Fruit fly (Drosophila melanogaster) whole organism, embryonic: ENCODE measurements around the gene CG13894.

ENCODE experiments used
- Aef1 ChIP-seq: fragments of 200-800 bp; sonication (Bioruptor generic); IDR thresholded peaks from 3 replicates; pipeline ENCODE4 v1.3.6; 2022; ENCODE audit warnings: missing biosample characterization, missing genetic modification characterization
- CG12071 ChIP-seq: fragments of 200-800 bp; sonication (Bioruptor generic); optimal IDR thresholded peaks from 3 replicates; lab custom pipeline; 2018; ENCODE audit warnings: missing biosample characterization, mild to moderate bottlenecking, missing genetic modification characterization
- CG12744 ChIP-seq: fragments of 200-800 bp; sonication (Bioruptor generic); optimal IDR thresholded peaks from 2 replicates; lab custom pipeline; 2016; ENCODE audit warnings: missing biosample characterization, missing genetic modification characterization
- CG13296 ChIP-seq: fragments of 200-800 bp; sonication (Bioruptor generic); optimal IDR thresholded peaks from 3 replicates; lab custom pipeline; 2018; ENCODE audit warnings: missing biosample characterization, mild to moderate bottlenecking, missing genetic modification characterization
- CG1529 ChIP-seq: fragments of 200-800 bp; sonication (Bioruptor generic); optimal IDR thresholded peaks from 3 replicates; lab custom pipeline; 2018; ENCODE audit warnings: missing biosample characterization, missing genetic modification characterization
- CG17328 ChIP-seq: fragments of 200-800 bp; sonication (Bioruptor generic); IDR thresholded peaks from 2 replicates; pipeline ENCODE4 v1.3.6; 2022; ENCODE audit warnings: missing biosample characterization, missing genetic modification characterization
- CG17568 ChIP-seq: fragments of 200-800 bp; sonication (Bioruptor generic); optimal IDR thresholded peaks from 2 replicates; lab custom pipeline; 2018; ENCODE audit warnings: missing biosample characterization, mild to moderate bottlenecking, missing genetic modification characterization, moderate library complexity
- CG18262 ChIP-seq: fragments of 200-800 bp; optimal IDR thresholded peaks from 3 replicates; lab custom pipeline; 2019; ENCODE audit warnings: missing biosample characterization, mild to moderate bottlenecking, missing genetic modification characterization, moderate library complexity
- CG2120 ChIP-seq: fragments of 200-800 bp; sonication (Bioruptor generic); optimal IDR thresholded peaks from 3 replicates; lab custom pipeline; 2016; ENCODE audit warnings: missing biosample characterization, missing genetic modification characterization
- CG30020 ChIP-seq: fragments of 200-800 bp; optimal IDR thresholded peaks from 2 replicates; lab custom pipeline; 2019; ENCODE audit warnings: missing biosample characterization, mild to moderate bottlenecking, missing genetic modification characterization, moderate library complexity
- CG31365 ChIP-seq: fragments of 200-800 bp; sonication (Bioruptor generic); optimal IDR thresholded peaks from 2 replicates; lab custom pipeline; 2018; ENCODE audit warnings: missing biosample characterization, mild to moderate bottlenecking, missing genetic modification characterization
- CG4424 ChIP-seq: fragments of 200-800 bp; sonication (Bioruptor generic); optimal IDR thresholded peaks from 3 replicates; lab custom pipeline; 2016; ENCODE audit warnings: missing biosample characterization, missing genetic modification characterization
- CG5953 ChIP-seq: fragments of 200-800 bp; sonication (Bioruptor generic); IDR thresholded peaks from 2 replicates; pipeline ENCODE4 v1.3.6; 2022; ENCODE audit warnings: missing biosample characterization, missing genetic modification characterization
- CG7556 ChIP-seq: fragments of 200-800 bp; sonication (Bioruptor generic); optimal IDR thresholded peaks from 2 replicates; lab custom pipeline; 2017; ENCODE audit warnings: missing biosample characterization, mild to moderate bottlenecking, missing genetic modification characterization
- CG7928 ChIP-seq: fragments of 200-800 bp; sonication (Bioruptor generic); optimal IDR thresholded peaks from 2 replicates; lab custom pipeline; 2017; ENCODE audit warnings: missing biosample characterization, mild to moderate bottlenecking, missing genetic modification characterization
- CG8765 ChIP-seq: fragments of 200-800 bp; sonication (Bioruptor generic); IDR thresholded peaks from 2 replicates; pipeline ENCODE4 v1.3.6; 2022; ENCODE audit warnings: missing biosample characterization, missing genetic modification characterization
- Dll ChIP-seq: fragments of 200-800 bp; sonication (Bioruptor generic); IDR thresholded peaks from 4 replicates; pipeline ENCODE4 v1.3.6; 2022; ENCODE audit warnings: missing biosample characterization, missing genetic modification characterization; ENCODE audit not compliant: partially characterized antibody
- Ets65A ChIP-seq: fragments of 200-800 bp; sonication (Bioruptor generic); peaks from one replicate; lab custom pipeline; 2016; ENCODE audit warnings: missing biosample characterization, missing genetic modification characterization
- Hr51 ChIP-seq, 2 experiments: fragments of 200-800 bp; sonication (Bioruptor generic); optimal IDR thresholded peaks; 2 replicates in 1 of 2; 3 replicates in 1 of 2; lab custom pipeline; 2016 to 2018; ENCODE audit warnings: missing biosample characterization in 2 of 2, missing genetic modification characterization in 2 of 2, mild to moderate bottlenecking in 1 of 2, moderate library complexity in 1 of 2
- Hsf ChIP-seq: fragments of 200-800 bp; sonication (Bioruptor generic); optimal IDR thresholded peaks from 3 replicates; lab custom pipeline; 2016; ENCODE audit warnings: missing biosample characterization, missing genetic modification characterization
- Kr ChIP-seq: fragments of 200-800 bp; sonication (Bioruptor generic); optimal IDR thresholded peaks from 2 replicates; lab custom pipeline; 2017; ENCODE audit warnings: missing biosample characterization, mild to moderate bottlenecking, missing genetic modification characterization
- Lim3 ChIP-seq: fragments of 200-800 bp; sonication (Bioruptor generic); IDR thresholded peaks from 2 replicates; pipeline ENCODE4 v1.3.6; 2022; ENCODE audit warnings: missing biosample characterization, missing genetic modification characterization
- NC2α ChIP-seq: fragments of 200-800 bp; sonication (Bioruptor generic); optimal IDR thresholded peaks from 2 replicates; lab custom pipeline; 2016; ENCODE audit warnings: missing biosample characterization, missing genetic modification characterization
- Nf-YA ChIP-seq: fragments of 200-800 bp; sonication (Bioruptor generic); IDR thresholded peaks from 2 replicates; pipeline ENCODE4 v1.3.6; 2022; ENCODE audit warnings: missing biosample characterization, missing genetic modification characterization
- PHDP ChIP-seq: fragments of 200-800 bp; sonication (Bioruptor generic); optimal IDR thresholded peaks from 3 replicates; lab custom pipeline; 2018; ENCODE audit warnings: missing biosample characterization, mild to moderate bottlenecking, missing genetic modification characterization, moderate library complexity
- Ptx1 ChIP-seq: fragments of 200-800 bp; sonication (Bioruptor generic); IDR thresholded peaks from 2 replicates; pipeline ENCODE4 v1.3.6; 2022; ENCODE audit warnings: missing biosample characterization, missing genetic modification characterization
- Rx ChIP-seq: fragments of 200-800 bp; sonication (Bioruptor generic); IDR thresholded peaks from 2 replicates; pipeline ENCODE4 v1.3.6; 2022; ENCODE audit warnings: missing biosample characterization, missing genetic modification characterization
- Sry-δ ChIP-seq: fragments of 200-800 bp; sonication (Bioruptor generic); optimal IDR thresholded peaks from 2 replicates; lab custom pipeline; 2016; ENCODE audit warnings: missing biosample characterization, missing genetic modification characterization
- Tbp ChIP-seq: fragments of >200 bp; optimal IDR thresholded peaks from 2 replicates; lab custom pipeline; 2018; ENCODE audit warnings: missing biosample characterization, missing genetic modification characterization
- Xbp1 ChIP-seq: fragments of 200-800 bp; sonication (Bioruptor generic); optimal IDR thresholded peaks from 3 replicates; lab custom pipeline; 2016; ENCODE audit warnings: missing biosample characterization, mild to moderate bottlenecking, missing genetic modification characterization
- cg ChIP-seq: fragments of 200-800 bp; sonication (Bioruptor generic); optimal IDR thresholded peaks from 3 replicates; lab custom pipeline; 2019; ENCODE audit warnings: missing biosample characterization, mild to moderate bottlenecking, missing genetic modification characterization, moderate library complexity
- chinmo ChIP-seq: fragments of 200-800 bp; sonication (Bioruptor generic); IDR thresholded peaks from 4 replicates; pipeline ENCODE4 v1.3.6; 2022; ENCODE audit warnings: missing biosample characterization, missing genetic modification characterization; ENCODE audit not compliant: partially characterized antibody
- ci ChIP-seq: fragments of 200-800 bp; sonication (Bioruptor generic); IDR thresholded peaks from 3 replicates; pipeline ENCODE4 v1.3.6; 2022; ENCODE audit warnings: missing biosample characterization, missing genetic modification characterization
- crp ChIP-seq, 2 experiments: fragments of 200-800 bp; sonication (Bioruptor generic); optimal IDR thresholded peaks; 2 replicates in 1 of 2; 3 replicates in 1 of 2; lab custom pipeline; 2017; ENCODE audit warnings: missing biosample characterization in 2 of 2, missing genetic modification characterization in 2 of 2, mild to moderate bottlenecking in 1 of 2, moderate library complexity in 1 of 2
- dan ChIP-seq: fragments of 200-800 bp; sonication (Bioruptor generic); IDR thresholded peaks from 2 replicates; pipeline ENCODE4 v1.3.6; 2022; ENCODE audit warnings: missing biosample characterization, missing genetic modification characterization
- dysf ChIP-seq: fragments of 200-800 bp; sonication (Bioruptor generic); IDR thresholded peaks from 3 replicates; pipeline ENCODE4 v1.3.6; 2022; ENCODE audit warnings: missing biosample characterization, missing genetic modification characterization
- fd96Cb ChIP-seq: fragments of 200-800 bp; sonication (Bioruptor generic); optimal IDR thresholded peaks from 2 replicates; lab custom pipeline; 2018; ENCODE audit warnings: missing biosample characterization, mild to moderate bottlenecking, missing genetic modification characterization, moderate library complexity
- fru ChIP-seq: fragments of >200 bp; optimal IDR thresholded peaks from 2 replicates; lab custom pipeline; 2017
- ftz-f1 ChIP-seq: fragments of 200-800 bp; sonication (Bioruptor generic); optimal IDR thresholded peaks from 2 replicates; lab custom pipeline; 2016; ENCODE audit warnings: missing biosample characterization, missing genetic modification characterization
- fu2 ChIP-seq: fragments of 200-800 bp; sonication (Bioruptor generic); optimal IDR thresholded peaks from 2 replicates; lab custom pipeline; 2016; ENCODE audit warnings: missing biosample characterization, missing genetic modification characterization
- grau ChIP-seq: fragments of 200-800 bp; optimal IDR thresholded peaks from 3 replicates; lab custom pipeline; 2019; ENCODE audit warnings: missing biosample characterization, mild to moderate bottlenecking, missing genetic modification characterization, moderate library complexity
- gro ChIP-seq: fragments of 200-800 bp; sonication (Bioruptor generic); optimal IDR thresholded peaks from 2 replicates; lab custom pipeline; 2016; ENCODE audit warnings: missing biosample characterization, missing genetic modification characterization
- insv ChIP-seq, 2 experiments: fragments of 200-800 bp; sonication (Bioruptor generic); optimal IDR thresholded peaks; 3 replicates each; lab custom pipeline; 2016 to 2018; ENCODE audit warnings: missing biosample characterization in 2 of 2, missing genetic modification characterization in 2 of 2
- jigr1 ChIP-seq: fragments of 200-800 bp; sonication (Bioruptor generic); IDR thresholded peaks from 3 replicates; pipeline ENCODE4 v1.3.6; 2022; ENCODE audit warnings: missing biosample characterization, missing genetic modification characterization
- knrl ChIP-seq: fragments of 200-800 bp; sonication (Bioruptor generic); IDR thresholded peaks from 3 replicates; pipeline ENCODE4 v1.3.6; 2022; ENCODE audit warnings: missing biosample characterization, missing genetic modification characterization; ENCODE audit not compliant: partially characterized antibody
- odd ChIP-seq: fragments of 200-800 bp; sonication (Bioruptor generic); optimal IDR thresholded peaks from 2 replicates; lab custom pipeline; 2017; ENCODE audit warnings: missing biosample characterization, mild to moderate bottlenecking, missing genetic modification characterization
- pzg ChIP-seq: fragments of 200-800 bp; sonication (Bioruptor generic); optimal IDR thresholded peaks from 3 replicates; lab custom pipeline; 2018; ENCODE audit warnings: missing biosample characterization, mild to moderate bottlenecking, missing genetic modification characterization, moderate library complexity
- run ChIP-seq: fragments of 200-800 bp; sonication (Bioruptor generic); optimal IDR thresholded peaks from 3 replicates; lab custom pipeline; 2018; ENCODE audit warnings: missing biosample characterization, mild to moderate bottlenecking, missing genetic modification characterization
- ttk ChIP-seq: fragments of 200-800 bp; sonication (Bioruptor generic); IDR thresholded peaks from 2 replicates; pipeline ENCODE4 v2.1.2; 2022; ENCODE audit warnings: missing biosample characterization, missing genetic modification characterization
- unc-4 ChIP-seq: fragments of 200-800 bp; sonication (Bioruptor generic); IDR thresholded peaks from 2 replicates; pipeline ENCODE4 v1.3.6; 2022; ENCODE audit warnings: missing biosample characterization, missing genetic modification characterization; ENCODE audit not compliant: partially characterized antibody
- yki ChIP-seq: fragments of >200 bp; optimal IDR thresholded peaks from 3 replicates; lab custom pipeline; 2018

The CG13894 gene

dm6 chr3L:684749-685440 is 14.0 kb downstream of the CG13894 start:
- TF ChIP-seq crp (GFP tag; optimal IDR thresholded peaks at IDR 0.05; lab: Kevin White, UChicago) (no peak), Dll (GFP tag; lab: Robert Waterston, UW) (no peak), dysf (peak; percentile 43; the same call in 2 of the 3 replicates), fru (lab: Kevin White, UChicago) (no peak), Hsf (GFP tag; lab: Kevin White, UChicago) (peak; percentile 0), Xbp1 (GFP tag; lab: Kevin White, UChicago) (peak; percentile 13), CG7928 (no peak), run (tag; lab: Kevin White, UChicago) (no peak), Hr51 (GFP tag; optimal IDR thresholded peaks at IDR 0.05; lab: Kevin White, UChicago) (no peak), CG18262 (tag; lab: Kevin White, UChicago) (no peak), CG2120 (GFP tag; lab: Kevin White, UChicago) (peak; percentile 31), ci (peak; percentile 9; the same call in 1 of the 3 replicates), CG1529 (GFP tag; lab: Kevin White, UChicago) (no peak), CG13296 (no peak), NC2α (GFP tag; lab: Kevin White, UChicago) (no peak), PHDP (tag; lab: Kevin White, UChicago) (no peak), fd96Cb (no peak), CG7556 (GFP tag; lab: Kevin White, UChicago) (peak; percentile 6), cg (GFP tag; lab: Kevin White, UChicago) (no peak), chinmo (no peak), CG17568 (GFP tag; lab: Kevin White, UChicago) (no peak), Kr (GFP tag; lab: Kevin White, UChicago) (peak; percentile 43), CG4424 (GFP tag; lab: Kevin White, UChicago) (no peak), gro (GFP tag; lab: Kevin White, UChicago) (no peak), yki (lab: Kevin White, UChicago) (no peak), CG8765 (no peak), Sry-δ (GFP tag; lab: Kevin White, UChicago) (no peak), ttk (GFP tag; lab: Robert Waterston, UW) (no peak), Aef1 (GFP tag; lab: Robert Waterston, UW) (peak; percentile 32; the same call in 1 of the 3 replicates), unc-4 (GFP tag; lab: Robert Waterston, UW) (no peak), CG5953 (no peak), insv (GFP tag; optimal IDR thresholded peaks at IDR 0.05; lab: Kevin White, UChicago) (no peak), Rx (no peak), Ptx1 (GFP tag; lab: Robert Waterston, UW) (0 out of 2 replicates have a peak, but pooled peaks have one; percentile 9), odd (GFP tag; lab: Kevin White, UChicago) (no peak), Tbp (GFP tag; lab: Kevin White, UChicago) (no peak), ftz-f1 (GFP tag; lab: Kevin White, UChicago) (no peak), Lim3 (GFP tag; lab: Robert Waterston, UW) (no peak), CG30020 (tag; lab: Kevin White, UChicago) (no peak), jigr1 (GFP tag; lab: Robert Waterston, UW) (no peak), pzg (GFP tag; lab: Kevin White, UChicago) (no peak), knrl (no peak), CG31365 (tag; lab: Kevin White, UChicago) (no peak), grau (tag; lab: Kevin White, UChicago) (peak; percentile 86), CG17328 (GFP tag; lab: Robert Waterston, UW) (peak; percentile 13; the same call in 1 of the 2 replicates), Nf-YA (GFP tag; lab: Robert Waterston, UW) (no peak), fu2 (GFP tag; lab: Kevin White, UChicago) (no peak), CG12071 (GFP tag; lab: Kevin White, UChicago) (no peak), CG12744 (GFP tag; lab: Kevin White, UChicago) (no peak), Ets65A (GFP tag; lab: Kevin White, UChicago) (peak; percentile 71), dan (no peak)
